Worm (Caenorhabditis elegans) whole organism, young adult: ENCODE data around the gene srx-129.
A peak's percentile ranks its signal among the peaks of the same experiment; 100 is the strongest.

Experiments used
- B0261.1 ChIP-seq: sonication (generic microtip); optimal IDR thresholded peaks from 2 replicates; lab custom pipeline; 2016; ENCODE audit warnings: mild to moderate bottlenecking, missing genetic modification characterization, moderate library complexity, missing compliant biosample characterization
- B0336.3 ChIP-seq: fragments of 200-800 bp; sonication (Bioruptor generic); IDR thresholded peaks from 2 replicates; pipeline ENCODE4 v1.3.6; 2022; ENCODE audit warnings: missing genetic modification characterization, missing compliant biosample characterization
- C17E4.6 ChIP-seq: fragments of 200-800 bp; sonication (Bioruptor generic); IDR thresholded peaks from 2 replicates; pipeline ENCODE4 v1.3.6; 2022; ENCODE audit warnings: missing genetic modification reagents, missing genetic modification characterization, missing compliant biosample characterization
- F23B12.7 ChIP-seq: sonication (generic microtip); optimal IDR thresholded peaks from 2 replicates; lab custom pipeline; 2017; ENCODE audit warnings: missing genetic modification characterization, mild to moderate bottlenecking, missing compliant biosample characterization, antibody characterized with exemption, moderate library complexity; ENCODE audit not compliant: insufficient read depth
- K12H6.12 ChIP-seq: fragments of 200-800 bp; sonication (Bioruptor generic); optimal IDR thresholded peaks from 2 replicates; lab custom pipeline; 2018; ENCODE audit warnings: mild to moderate bottlenecking, missing genetic modification characterization, missing compliant biosample characterization
- Y79H2A.3 ChIP-seq: fragments of 200-800 bp; sonication (Bioruptor generic); conservative IDR thresholded peaks from 2 replicates; pipeline ENCODE4 v1.3.6; 2022; ENCODE audit warnings: missing genetic modification reagents, missing genetic modification characterization, missing compliant biosample characterization
- Y95B8A.8 ChIP-seq: fragments of 200-800 bp; sonication (Bioruptor generic); IDR thresholded peaks from 2 replicates; pipeline ENCODE4 v1.3.6; 2022; ENCODE audit warnings: missing genetic modification reagents, missing genetic modification characterization, missing compliant biosample characterization
- ama-1 ChIP-seq, 3 experiments: fragments of 150-350 bp in 1 of 3; sonication (generic microtip) in 2 of 3; optimal IDR thresholded peaks; 2 replicates each; lab custom pipeline; 2014 to 2018; ENCODE audit warnings: missing biosample characterization in 2 of 3, missing genetic modification characterization in 2 of 3, missing genetic modification reagents in 2 of 3
- atf-7 ChIP-seq: sonication (generic microtip); optimal IDR thresholded peaks from 2 replicates; lab custom pipeline; 2017; ENCODE audit warnings: mild to moderate bottlenecking, missing genetic modification characterization, missing compliant biosample characterization
- athp-1 ChIP-seq: sonication (generic microtip); optimal IDR thresholded peaks from 2 replicates; lab custom pipeline; 2017; ENCODE audit warnings: mild to moderate bottlenecking, missing genetic modification characterization, missing compliant biosample characterization
- attf-6 ChIP-seq: fragments of 200-800 bp; sonication (Bioruptor generic); IDR thresholded peaks from 2 replicates; pipeline ENCODE4 v1.3.6; 2022; ENCODE audit warnings: missing genetic modification reagents, missing genetic modification characterization, missing compliant biosample characterization
- bed-2 ChIP-seq: fragments of 200-800 bp; sonication (Bioruptor generic); IDR thresholded peaks from 2 replicates; pipeline ENCODE4 v1.3.6; 2022; ENCODE audit warnings: missing genetic modification reagents, missing genetic modification characterization, missing compliant biosample characterization
- cebp-1 ChIP-seq, 2 experiments: fragments of 200-800 bp in 1 of 2; sonication (Bioruptor generic) in 1 of 2; sonication (generic microtip) in 1 of 2; IDR thresholded peaks in 1 of 2; optimal IDR thresholded peaks in 1 of 2; 2 replicates each; pipeline versions ENCODE4 v1.3.6 to Lab custom; 2017 to 2022; ENCODE audit warnings: missing compliant biosample characterization in 2 of 2, missing genetic modification characterization in 2 of 2, mild to moderate bottlenecking in 1 of 2, missing genetic modification reagents in 1 of 2, moderate library complexity in 1 of 2
- ceh-100 ChIP-seq: fragments of 200-800 bp; sonication (Bioruptor generic); IDR thresholded peaks from 2 replicates; pipeline ENCODE4 v1.3.6; 2022; ENCODE audit warnings: missing genetic modification reagents, missing genetic modification characterization, missing compliant biosample characterization
- ceh-91 ChIP-seq: fragments of 200-800 bp; sonication (Bioruptor generic); IDR thresholded peaks from 2 replicates; pipeline ENCODE4 v1.3.6; 2022; ENCODE audit warnings: missing genetic modification reagents, missing genetic modification characterization, missing compliant biosample characterization
- dox-1 ChIP-seq: fragments of 200-800 bp; sonication (Bioruptor generic); IDR thresholded peaks from 2 replicates; pipeline ENCODE4 v1.3.6; 2022; ENCODE audit warnings: missing genetic modification reagents, missing genetic modification characterization, missing compliant biosample characterization
- ekl-4 ChIP-seq: fragments of 200-800 bp; sonication (Bioruptor generic); IDR thresholded peaks from 2 replicates; pipeline ENCODE4 v1.3.6; 2022; ENCODE audit warnings: missing genetic modification reagents, missing genetic modification characterization, missing compliant biosample characterization
- hmg-1.2 ChIP-seq: fragments of 200-800 bp; sonication (Bioruptor generic); IDR thresholded peaks from 2 replicates; pipeline ENCODE4 v1.3.6; 2022; ENCODE audit warnings: missing genetic modification reagents, missing genetic modification characterization, missing compliant biosample characterization
- hsf-1 ChIP-seq: fragments of 200-800 bp; sonication (Bioruptor generic); IDR thresholded peaks from 2 replicates; pipeline ENCODE4 v1.3.6; 2022; ENCODE audit warnings: missing genetic modification reagents, missing genetic modification characterization, missing compliant biosample characterization
- let-526 ChIP-seq: fragments of 200-800 bp; sonication (Bioruptor generic); IDR thresholded peaks from 2 replicates; pipeline ENCODE4 v1.3.6; 2022; ENCODE audit warnings: missing genetic modification reagents, missing genetic modification characterization, missing compliant biosample characterization
- let-607 ChIP-seq, 2 experiments: fragments of 200-800 bp in 1 of 2; sonication (Bioruptor generic) in 1 of 2; sonication (generic microtip) in 1 of 2; optimal IDR thresholded peaks; 2 replicates each; lab custom pipeline; 2016 to 2018; ENCODE audit warnings: mild to moderate bottlenecking in 2 of 2, missing compliant biosample characterization in 2 of 2, missing genetic modification characterization in 2 of 2, moderate library complexity in 2 of 2, missing genotype in 1 of 2
- lin-35 ChIP-seq, 3 experiments: fragments of 150-350 bp in 2 of 3; sonication (generic microtip) in 1 of 3; optimal IDR thresholded peaks; 2 replicates each; lab custom pipeline; 2014 to 2018; ENCODE audit warnings: missing biosample characterization in 3 of 3, missing genetic modification characterization in 3 of 3, missing genetic modification reagents in 3 of 3
- lin-54 ChIP-seq: fragments of 200-800 bp; sonication (Bioruptor generic); optimal IDR thresholded peaks from 2 replicates; lab custom pipeline; 2018; ENCODE audit warnings: mild to moderate bottlenecking, missing genetic modification characterization, missing compliant biosample characterization
- nhr-90 ChIP-seq: sonication (generic microtip); optimal IDR thresholded peaks from 2 replicates; lab custom pipeline; 2016; ENCODE audit warnings: missing genotype, mild to moderate bottlenecking, missing genetic modification characterization, missing compliant biosample characterization
- pbrm-1 ChIP-seq: fragments of 200-800 bp; sonication (Bioruptor generic); IDR thresholded peaks from 2 replicates; pipeline ENCODE4 v1.3.6; 2022; ENCODE audit warnings: missing genetic modification reagents, missing genetic modification characterization, missing compliant biosample characterization
- pha-4 ChIP-seq: fragments of 150-350 bp; sonication (generic microtip); optimal IDR thresholded peaks from 2 replicates; lab custom pipeline; 2014; ENCODE audit warnings: missing biosample characterization, missing genetic modification reagents, missing genetic modification characterization
- sdz-38 ChIP-seq: sonication (generic microtip); optimal IDR thresholded peaks from 2 replicates; lab custom pipeline; 2016; ENCODE audit warnings: missing genotype, missing genetic modification characterization, missing compliant biosample characterization
- snpc-4 ChIP-seq, 5 experiments: fragments of 150-350 bp in 1 of 5; sonication (generic microtip) in 4 of 5; optimal IDR thresholded peaks; 2 replicates each; lab custom pipeline; 2014 to 2018; ENCODE audit warnings: missing genetic modification characterization in 5 of 5, missing biosample characterization in 3 of 5, antibody characterized with exemption in 2 of 5, mild to moderate bottlenecking in 2 of 5, missing compliant biosample characterization in 2 of 5, missing genotype in 2 of 5, moderate library complexity in 2 of 5, missing genetic modification reagents in 1 of 5
- tbp1 ChIP-seq: fragments of 200-800 bp; sonication (Bioruptor generic); optimal IDR thresholded peaks from 2 replicates; lab custom pipeline; 2018; ENCODE audit warnings: mild to moderate bottlenecking, missing genetic modification characterization, missing compliant biosample characterization
- tbx-9 ChIP-seq: sonication (generic microtip); optimal IDR thresholded peaks from 2 replicates; lab custom pipeline; 2016; ENCODE audit warnings: borderline replicate concordance, missing genetic modification characterization, inconsistent platforms, missing compliant biosample characterization
- tlf-1 ChIP-seq: fragments of 200-800 bp; sonication (Bioruptor generic); optimal IDR thresholded peaks from 2 replicates; lab custom pipeline; 2018; ENCODE audit warnings: mild to moderate bottlenecking, missing genetic modification characterization, missing compliant biosample characterization
- unc-130 ChIP-seq: sonication (generic microtip); optimal IDR thresholded peaks from 2 replicates; lab custom pipeline; 2016; ENCODE audit warnings: missing genetic modification reagents, missing genetic modification characterization, missing compliant biosample characterization
- ztf-18 ChIP-seq: sonication (generic microtip); optimal IDR thresholded peaks from 2 replicates; lab custom pipeline; 2016; ENCODE audit warnings: missing genotype, mild to moderate bottlenecking, missing genetic modification characterization, missing compliant biosample characterization
- ztf-3 ChIP-seq: fragments of 200-800 bp; sonication (Bioruptor generic); optimal IDR thresholded peaks from 2 replicates; lab custom pipeline; 2018; ENCODE audit warnings: mild to moderate bottlenecking, missing genetic modification characterization, missing compliant biosample characterization
- ztf-6 ChIP-seq: fragments of 200-800 bp; sonication (Bioruptor generic); IDR thresholded peaks from 2 replicates; pipeline ENCODE4 v1.3.6; 2022; ENCODE audit warnings: missing genetic modification reagents, missing genetic modification characterization, missing compliant biosample characterization

Gene srx-129

ce11 chrV:13789362-13789761, 44.7 kb upstream of the srx-129 start (continued):
- TF ChIP-seq ama-1 (optimal IDR thresholded peaks at IDR 0.05; lab: Kevin White, UChicago) (peak; percentile 12), ama-1 (GFP tag; optimal IDR thresholded peaks at IDR 0.05; lab: Kevin White, UChicago) (no peak), lin-35 (GFP tag; optimal IDR thresholded peaks at IDR 0.05; lab: Kevin White, UChicago) (peak in 1 of 3 experiments; percentile 56), B0336.3 (GFP tag; lab: Robert Waterston, UW) (peak; percentile 39; the same call in 1 of the 2 replicates), sdz-38 (no peak), tbp1 (GFP tag; lab: Kevin White, UChicago) (peak; percentile 22), pbrm-1 (GFP tag; lab: Robert Waterston, UW) (0 out of 2 replicates have a peak, but pooled peaks have one; percentile 24), dox-1 (peak; percentile 79), athp-1 (peak; percentile 1), ztf-3 (no peak), ztf-18 (tag; lab: Kevin White, UChicago) (peak; percentile 48), tlf-1 (peak; percentile 26), B0261.1 (no peak), F23B12.7 (tag; lab: Kevin White, UChicago) (peak; percentile 70), unc-130 (GFP tag; lab: Kevin White, UChicago) (no peak), ceh-91 (GFP tag; lab: Robert Waterston, UW) (no peak), lin-54 (GFP tag; lab: Kevin White, UChicago) (peak; percentile 51), snpc-4 (GFP tag; optimal IDR thresholded peaks at IDR 0.05; lab: Kevin White, UChicago) (no peak), snpc-4 (tag; optimal IDR thresholded peaks at IDR 0.05; lab: Kevin White, UChicago) (peak; percentile 16 to 64 (median 48)), bed-2 (no peak), nhr-90 (tag; lab: Kevin White, UChicago) (peak; percentile 23), ekl-4 (no peak), let-607 (tag; optimal IDR thresholded peaks at IDR 0.05; lab: Kevin White, UChicago) (peak in 1 of 2 experiments; percentile 41), let-526 (GFP tag; lab: Robert Waterston, UW) (peak; percentile 61; the same call in 1 of the 2 replicates), pha-4 (tag; lab: Kevin White, UChicago) (no peak), Y95B8A.8 (GFP tag; lab: Robert Waterston, UW) (peak; percentile 73; the same call in 1 of the 2 replicates), cebp-1 (GFP tag; IDR thresholded peaks at IDR 0.05; lab: Robert Waterston, UW) (peak; percentile 72; the same call in 1 of the 2 replicates), cebp-1 (tag; optimal IDR thresholded peaks at IDR 0.05; lab: Kevin White, UChicago) (peak; percentile 88), attf-6 (GFP tag; lab: Robert Waterston, UW) (no peak), ceh-100 (GFP tag; lab: Robert Waterston, UW) (peak; percentile 25; the same call in 1 of the 2 replicates), K12H6.12 (tag; lab: Kevin White, UChicago) (peak; percentile 84), hmg-1.2 (GFP tag; lab: Robert Waterston, UW) (peak; percentile 59; the same call in 1 of the 2 replicates)

ce11 chrV:13790117-13790516, 43.9 kb upstream of the srx-129 start:
- no peak for TF ChIP-seq tbx-9 (tag; lab: Kevin White, UChicago)
- TF ChIP-seq cebp-1 (GFP tag; IDR thresholded peaks at IDR 0.05; lab: Robert Waterston, UW), result no peak
- TF ChIP-seq cebp-1 (tag; optimal IDR thresholded peaks at IDR 0.05; lab: Kevin White, UChicago), result peak; percentile 57
- no peak for TF ChIP-seq hsf-1 (GFP tag; lab: Robert Waterston, UW)

- TF ChIP-seq attf-6 (GFP tag; lab: Robert Waterston, UW) (no peak), atf-7 (tag; lab: Kevin White, UChicago) (no peak), C17E4.6 (no peak), Y79H2A.3 (GFP tag; lab: Robert Waterston, UW) (no peak), ztf-6 (GFP tag; lab: Robert Waterston, UW) (no peak)
Measured at ce11 chrV:13790557-13790956, 43.5 kb upstream of the srx-129 start.
